Worm (Caenorhabditis elegans): ENCODE data around the gene B0198.3.

B0198.3 gene

DNA sequence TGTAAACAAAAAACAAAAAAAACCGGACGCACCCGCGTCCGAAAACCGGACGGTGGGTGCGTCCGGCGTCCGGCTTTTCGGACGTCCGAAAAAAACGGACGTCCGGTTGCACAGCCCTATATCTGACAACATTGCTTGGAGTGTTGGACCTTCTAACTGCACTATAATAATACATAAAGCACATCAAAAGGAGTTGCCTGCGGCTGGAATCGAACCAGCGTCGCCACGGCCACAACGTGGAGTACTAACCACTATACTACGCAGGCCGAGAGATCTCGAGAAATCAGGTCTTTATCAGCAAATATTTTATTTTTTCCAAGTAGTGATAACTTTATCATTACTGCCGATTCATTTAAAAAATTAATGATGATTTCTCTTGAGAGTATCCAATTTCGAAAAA is 63.5 kb downstream of the B0198.3 start (continued):
- peak; percentile 63 for TF ChIP-seq dox-1 (GFP tag; IDR thresholded peaks at IDR 0.05)
- peak; percentile 10 for TF ChIP-seq lin-40 (tag; optimal IDR thresholded peaks at IDR 0.05)
- TF ChIP-seq efl-1 (GFP tag; optimal IDR thresholded peaks at IDR 0.05): no peak
- no peak for TF ChIP-seq tbx-9 (tag; optimal IDR thresholded peaks at IDR 0.05; ENCODE audit: borderline replicate concordance)
- TF ChIP-seq ccch-3 (GFP tag; optimal IDR thresholded peaks at IDR 0.05): no peak
- TF ChIP-seq hmg-1.2 (GFP tag; IDR thresholded peaks at IDR 0.05): peak; percentile 35
- TF ChIP-seq rcor-1 (GFP tag; IDR thresholded peaks at IDR 0.05): peak; percentile 54
- peak; percentile 61 for TF ChIP-seq ZK185.1 (tag; optimal IDR thresholded peaks at IDR 0.05; ENCODE audit: poor library complexity, severe bottlenecking)
- no peak for TF ChIP-seq hrde-1 (tag; optimal IDR thresholded peaks at IDR 0.05; ENCODE audit: borderline replicate concordance)
- no peak for TF ChIP-seq K12H6.12 (tag; optimal IDR thresholded peaks at IDR 0.05)
- TF ChIP-seq Y56A3A.18 (GFP tag; IDR thresholded peaks at IDR 0.05): 0 out of 2 replicates have a peak, but pooled peaks have one; percentile 17
- TF ChIP-seq zfh-2 (GFP tag; conservative IDR thresholded peaks at IDR 0.05): no peak

DNA sequence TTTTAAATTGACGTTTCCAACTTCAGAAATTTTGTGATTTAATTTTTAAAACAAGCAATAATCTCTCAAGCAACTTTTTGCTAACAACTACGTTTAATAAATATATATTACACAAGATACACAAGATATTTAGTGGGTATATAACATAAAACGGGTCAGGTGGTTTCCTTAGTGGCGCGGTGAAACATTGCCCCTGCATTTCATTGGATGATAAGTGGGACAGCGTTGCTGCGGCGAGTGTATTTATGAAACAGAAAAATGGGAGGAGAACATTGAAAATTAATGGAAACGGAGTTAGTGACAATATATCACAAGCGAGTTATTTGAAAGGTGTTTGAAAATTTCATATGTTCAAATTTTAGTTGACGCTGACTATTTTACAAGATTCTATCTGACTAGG is 64.1 kb downstream of the B0198.3 start:
- no peak for TF ChIP-seq mxl-1 (tag; optimal IDR thresholded peaks at IDR 0.05)
- no peak for TF ChIP-seq hmg-1.2 (GFP tag; IDR thresholded peaks at IDR 0.05)
- no peak for TF ChIP-seq madf-8 (GFP tag; conservative IDR thresholded peaks at IDR 0.05)
- TF ChIP-seq ceh-79 (tag; optimal IDR thresholded peaks at IDR 0.05): no peak
- no peak for TF ChIP-seq zfh-2 (GFP tag; conservative IDR thresholded peaks at IDR 0.05)
- no peak for TF ChIP-seq pha-4 (tag; optimal IDR thresholded peaks at IDR 0.05)
- TF ChIP-seq hlh-12 (tag; optimal IDR thresholded peaks at IDR 0.05): no peak
- no peak for TF ChIP-seq snpc-1.1 (tag; optimal IDR thresholded peaks at IDR 0.05; ENCODE audit: insufficient read depth)
- no peak for TF ChIP-seq nhr-90 (tag; optimal IDR thresholded peaks at IDR 0.05)
- TF ChIP-seq snpc-1.3 (tag; optimal IDR thresholded peaks at IDR 0.05; ENCODE audit: insufficient read depth): no peak
- TF ChIP-seq let-526 (GFP tag; IDR thresholded peaks at IDR 0.05): no peak
- TF ChIP-seq F57C9.4 (tag; optimal IDR thresholded peaks at IDR 0.05): no peak
- TF ChIP-seq ceh-27 (GFP tag; optimal IDR thresholded peaks at IDR 0.05): no peak
- TF ChIP-seq ztf-26 (tag; optimal IDR thresholded peaks at IDR 0.05): no peak
- no peak for TF ChIP-seq rcor-1 (GFP tag; IDR thresholded peaks at IDR 0.05)
